Worm (Caenorhabditis elegans) whole organism, early embryonic: ENCODE results near the gene C50D2.6.

ENCODE experiments used
- ama-1 ChIP-seq: fragments of 150-350 bp; optimal IDR thresholded peaks from 2 replicates; lab custom pipeline; 2014
- ceh-36 ChIP-seq: sonication (generic microtip); optimal IDR thresholded peaks from 2 replicates; lab custom pipeline; 2016; ENCODE audit warnings: missing genetic modification characterization, inconsistent platforms, missing compliant biosample characterization
- flt-1 ChIP-seq: fragments of 200-800 bp; sonication (Bioruptor generic); IDR thresholded peaks from 2 replicates; pipeline ENCODE4 v1.3.6; 2022; ENCODE audit warnings: missing genetic modification characterization, missing compliant biosample characterization

DNA sequence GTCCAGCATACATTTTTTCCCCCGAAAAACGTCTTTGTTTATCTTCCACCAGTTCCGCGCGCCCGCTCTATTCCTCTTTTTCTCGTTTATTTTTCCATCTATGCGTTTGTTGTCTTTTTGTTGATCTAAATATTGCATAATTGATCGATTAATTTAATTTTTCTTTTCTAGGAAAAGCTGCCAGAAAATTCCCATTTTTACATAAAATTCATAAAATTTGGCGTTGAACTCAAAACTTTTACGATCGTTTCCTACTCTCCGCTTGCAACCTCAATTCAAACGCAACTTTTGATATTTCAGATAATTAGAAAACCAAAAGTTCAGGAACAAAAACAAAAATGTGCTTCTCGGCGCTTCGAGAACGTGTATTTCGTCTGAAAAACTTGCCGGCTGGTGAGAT lies 24.6 kb downstream of the C50D2.6 start, which contains the start of gene C50D2.2:
- TF ChIP-seq flt-1 (GFP tag; lab: Robert Waterston, UW) (no peak), ceh-36 (tag; lab: Kevin White, UChicago) (no peak), ama-1 (lab: Kevin White, UChicago) (no peak)
